Fruit fly (Drosophila melanogaster) Kc167 (cell line): ENCODE measurements around the gene Cp7Fc.

ENCODE experiments used
- Myc ChIP-seq: fragments of >200 bp; optimal IDR thresholded peaks from 2 replicates; lab custom pipeline; 2017; ENCODE audit warnings: missing external identifiers
- Sin3A ChIP-seq: fragments of >200 bp; optimal IDR thresholded peaks from 2 replicates; lab custom pipeline; 2018; ENCODE audit warnings: missing external identifiers
- h ChIP-seq: fragments of >200 bp; optimal IDR thresholded peaks from 3 replicates; lab custom pipeline; 2018; ENCODE audit warnings: missing external identifiers
- insv ChIP-seq: fragments of >200 bp; optimal IDR thresholded peaks from 3 replicates; lab custom pipeline; 2018; ENCODE audit warnings: missing external identifiers
- psq ChIP-seq: fragments of >200 bp; optimal IDR thresholded peaks from 2 replicates; lab custom pipeline; 2017; ENCODE audit warnings: missing external identifiers
- ttk ChIP-seq: sonication (Bioruptor generic); optimal IDR thresholded peaks from 2 replicates; lab custom pipeline; 2017; ENCODE audit warnings: missing external identifiers

Cp7Fc gene

dm6 chrX:8476817-8477216 is at the start of gene Cp7Fc:
Cp7Fc (plus strand) TSS chrX:8477117.
- TF ChIP-seq Myc (lab: Kevin White, UChicago) (no peak), ttk (lab: Kevin White, UChicago) (no peak), psq (lab: Kevin White, UChicago) (no peak)

dm6 chrX:8433709-8434108 is 43.2 kb upstream of the Cp7Fc start, which contains the start of gene CG32712:
CG32712 (minus strand) TSS chrX:8433809.
- TF ChIP-seq h (no peak), insv (lab: Kevin White, UChicago) (no peak), Myc (lab: Kevin White, UChicago) (no peak), Sin3A (lab: Kevin White, UChicago) (no peak), ttk (lab: Kevin White, UChicago) (no peak), psq (lab: Kevin White, UChicago) (no peak)

- TF ChIP-seq ttk (lab: Kevin White, UChicago), result no peak
- TF ChIP-seq insv (lab: Kevin White, UChicago), result no peak
- TF ChIP-seq psq (lab: Kevin White, UChicago), result no peak
- TF ChIP-seq Myc (lab: Kevin White, UChicago), result no peak
- TF ChIP-seq h, result no peak
- TF ChIP-seq Sin3A (lab: Kevin White, UChicago), result no peak
These were observed 40.1 kb upstream of the Cp7Fc start, which contains the start of gene CG1440 for dm6 chrX:8436656-8437284. CG1440 (plus strand) TSS chrX:8437057.

- TF ChIP-seq ttk (lab: Kevin White, UChicago) (no peak), Myc (lab: Kevin White, UChicago) (no peak), insv (lab: Kevin White, UChicago) (no peak), h (no peak), psq (lab: Kevin White, UChicago) (no peak), Sin3A (lab: Kevin White, UChicago) (no peak)
These were observed 39.4 kb upstream of the Cp7Fc start, which contains the start of gene Miga for dm6 chrX:8437285-8438110. Miga (minus strand) TSS chrX:8437820.

- TF ChIP-seq Sin3A (lab: Kevin White, UChicago) (no peak), ttk (lab: Kevin White, UChicago) (no peak), insv (lab: Kevin White, UChicago) (no peak)
These were observed 34.8 kb upstream of the Cp7Fc start, which contains the start of gene CG12123 for dm6 chrX:8442161-8442560. CG12123 (minus strand) TSS chrX:8442348.

dm6 chrX:8442912-8443311 is 34.0 kb upstream of the Cp7Fc start:
- TF ChIP-seq psq (lab: Kevin White, UChicago), result no peak
- no peak for TF ChIP-seq insv (lab: Kevin White, UChicago)

dm6 chrX:8444279-8444678 is 32.6 kb upstream of the Cp7Fc start:
- TF ChIP-seq Myc (lab: Kevin White, UChicago), result no peak
- no peak for TF ChIP-seq Sin3A (lab: Kevin White, UChicago)
- no peak for TF ChIP-seq ttk (lab: Kevin White, UChicago)
- no peak for TF ChIP-seq insv (lab: Kevin White, UChicago)
- TF ChIP-seq h, result no peak
- no peak for TF ChIP-seq psq (lab: Kevin White, UChicago)

- TF ChIP-seq psq (lab: Kevin White, UChicago) (no peak), Myc (lab: Kevin White, UChicago) (no peak), ttk (lab: Kevin White, UChicago) (no peak), insv (lab: Kevin White, UChicago) (no peak), h (no peak), Sin3A (lab: Kevin White, UChicago) (no peak)
These were observed 31.9 kb upstream of the Cp7Fc start for dm6 chrX:8444883-8445572.

- no peak for TF ChIP-seq insv (lab: Kevin White, UChicago)
- no peak for TF ChIP-seq h
- no peak for TF ChIP-seq Myc (lab: Kevin White, UChicago)
These were observed 29.8 kb upstream of the Cp7Fc start for dm6 chrX:8447166-8447565.

dm6 chrX:8448171-8448570 is 28.7 kb upstream of the Cp7Fc start:
- TF ChIP-seq insv (lab: Kevin White, UChicago) (no peak), h (no peak), Sin3A (lab: Kevin White, UChicago) (no peak), Myc (lab: Kevin White, UChicago) (no peak), ttk (lab: Kevin White, UChicago) (no peak), psq (lab: Kevin White, UChicago) (no peak)

- no peak for TF ChIP-seq psq (lab: Kevin White, UChicago)
- no peak for TF ChIP-seq Myc (lab: Kevin White, UChicago)
- no peak for TF ChIP-seq h
- no peak for TF ChIP-seq insv (lab: Kevin White, UChicago)
- no peak for TF ChIP-seq ttk (lab: Kevin White, UChicago)
- no peak for TF ChIP-seq Sin3A (lab: Kevin White, UChicago)
These were observed 26.6 kb upstream of the Cp7Fc start for dm6 chrX:8450214-8450904.
